Fruit fly (Drosophila melanogaster): Measurements from ENCODE around the gene CG43844.

The CG43844 gene

DNA sequence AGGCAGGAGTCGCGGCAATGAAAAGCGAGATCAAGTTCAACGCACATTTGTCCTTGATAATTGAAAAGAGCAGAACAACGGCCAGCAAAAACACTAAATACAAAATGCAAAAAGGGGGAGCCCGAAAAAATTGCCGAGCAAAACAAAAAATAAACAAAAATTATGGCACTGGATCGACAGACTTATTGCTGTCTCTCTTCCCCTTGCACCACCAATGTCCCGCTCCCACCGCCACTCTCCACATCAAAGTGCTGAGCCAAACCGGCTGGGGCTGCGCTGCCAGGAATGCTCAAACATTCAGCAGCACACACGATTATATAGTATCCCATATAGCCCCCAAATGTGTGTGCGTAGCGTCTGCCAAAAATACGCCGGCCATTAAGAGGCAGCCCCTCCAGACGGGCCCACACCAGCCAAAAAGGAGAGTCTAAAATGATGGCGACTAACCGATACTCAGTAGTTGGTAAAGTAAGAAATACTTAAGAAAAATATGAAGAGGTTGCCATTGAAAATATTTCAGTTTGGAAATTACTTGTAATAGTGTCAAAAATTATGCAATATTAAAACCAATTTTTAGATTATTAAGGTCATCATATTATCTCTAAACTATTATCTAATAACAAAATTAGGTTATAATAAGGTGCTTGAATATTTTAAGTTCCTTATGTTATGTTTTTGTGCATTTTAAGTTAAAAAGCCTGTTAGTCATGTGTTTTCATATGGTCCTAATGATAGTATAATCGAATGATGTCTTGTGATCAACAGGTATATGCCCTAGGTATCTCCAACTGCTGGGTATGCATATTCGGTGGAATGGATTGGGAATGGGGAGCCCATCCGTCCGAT, 32.2 kb downstream of the CG43844 start (continued):
- TF ChIP-seq CG4328 (GFP tag; optimal IDR thresholded peaks at IDR 0.05) (no peak), Taf1 (GFP tag; IDR thresholded peaks at IDR 0.05) (no peak), CG11093 (GFP tag; IDR thresholded peaks at IDR 0.05) (no peak), sim (GFP tag; IDR thresholded peaks at IDR 0.05) (no peak), Hsf (GFP tag; optimal IDR thresholded peaks at IDR 0.05) (no peak), CG14667 (GFP tag; IDR thresholded peaks at IDR 0.05) (no peak), Xrp1 (GFP tag; IDR thresholded peaks at IDR 0.05) (no peak), Fer2 (tag; optimal IDR thresholded peaks at IDR 0.05) (no peak), sd (tag; optimal IDR thresholded peaks at IDR 0.05) (no peak), dmrt99B (tag; optimal IDR thresholded peaks at IDR 0.05) (no peak), pros (GFP tag; optimal IDR thresholded peaks at IDR 0.05) (no peak), fd102C (GFP tag; optimal IDR thresholded peaks at IDR 0.05) (no peak), CG34224 (GFP tag; IDR thresholded peaks at IDR 0.05; ENCODE audit: partially characterized antibody) (no peak), Hand (GFP tag; optimal IDR thresholded peaks at IDR 0.05) (no peak), Sry-β (GFP tag; optimal IDR thresholded peaks at IDR 0.05) (no peak), CTCF (GFP tag; optimal IDR thresholded peaks at IDR 0.05) (no peak), ap (GFP tag; IDR thresholded peaks at IDR 0.05) (no peak), CG14710 (tag; optimal IDR thresholded peaks at IDR 0.05) (no peak), chn (GFP tag; optimal IDR thresholded peaks at IDR 0.05) (no peak), odd (GFP tag; optimal IDR thresholded peaks at IDR 0.05) (no peak), ase (GFP tag; IDR thresholded peaks at IDR 0.05) (no peak), HmgD (GFP tag; optimal IDR thresholded peaks at IDR 0.05) (no peak), HLH4C (GFP tag; IDR thresholded peaks at IDR 0.05; ENCODE audit: partially characterized antibody) (peak; percentile 24; the same call in 1 of the 3 replicates), CoRest (tag; optimal IDR thresholded peaks at IDR 0.05) (peak; percentile 22), Lhr (GFP tag; optimal IDR thresholded peaks at IDR 0.05) (no peak), crc (GFP tag; optimal IDR thresholded peaks at IDR 0.05) (no peak), CG15696 (tag; optimal IDR thresholded peaks at IDR 0.05) (no peak), bbx (GFP tag; IDR thresholded peaks at IDR 0.05; ENCODE audit: partially characterized antibody) (no peak), CG9727 (GFP tag; optimal IDR thresholded peaks at IDR 0.05) (no peak), Elba2 (GFP tag; optimal IDR thresholded peaks at IDR 0.05) (no peak), gro (GFP tag; optimal IDR thresholded peaks at IDR 0.05) (no peak), CG12659 (GFP tag; optimal IDR thresholded peaks at IDR 0.05) (no peak), CG16813 (GFP tag; IDR thresholded peaks at IDR 0.05; ENCODE audit: partially characterized antibody) (0 out of 3 replicates have a peak, but pooled peaks have one; percentile 15), CG31365 (tag; optimal IDR thresholded peaks at IDR 0.05) (no peak), CG2120 (GFP tag; optimal IDR thresholded peaks at IDR 0.05) (no peak), CG13894 (tag; optimal IDR thresholded peaks at IDR 0.05) (no peak), D19B (GFP tag; optimal IDR thresholded peaks at IDR 0.05) (peak; percentile 25), CG10654 (GFP tag; optimal IDR thresholded peaks at IDR 0.05) (no peak), gem (tag; optimal IDR thresholded peaks at IDR 0.05) (peak; percentile 33), phol (tag; optimal IDR thresholded peaks at IDR 0.05) (no peak), CG13424 (tag; optimal IDR thresholded peaks at IDR 0.05) (peak; percentile 16), CG5180 (GFP tag; optimal IDR thresholded peaks at IDR 0.05) (no peak), nom (GFP tag; optimal IDR thresholded peaks at IDR 0.05) (no peak), CG10274 (GFP tag; optimal IDR thresholded peaks at IDR 0.05) (no peak), MBD-R2 (GFP tag; IDR thresholded peaks at IDR 0.05) (no peak)

All from whole organism, embryonic.